Worm (Caenorhabditis elegans): ENCODE measurements around the gene C29F9.12.
A peak's percentile ranks its signal among the peaks of the same experiment; 100 is the strongest.

Gene C29F9.12

ce11 chrIII:164775-165174 is 42.9 kb upstream of the C29F9.12 start, which contains the start of gene F40G9.8:
TSS of gene F40G9.8 (minus strand) at chrIII:164875.
- TF ChIP-seq C38D4.7 (GFP tag; optimal IDR thresholded peaks at IDR 0.05) (no peak), ceh-48 (tag; optimal IDR thresholded peaks at IDR 0.05) (no peak), odd-2 (tag; optimal IDR thresholded peaks at IDR 0.05) (no peak), ceh-30 (tag; optimal IDR thresholded peaks at IDR 0.05) (no peak), ceh-9 (tag; optimal IDR thresholded peaks at IDR 0.05) (no peak), ahr-1 (tag; optimal IDR thresholded peaks at IDR 0.05) (no peak), K09A11.1 (tag; optimal IDR thresholded peaks at IDR 0.05; ENCODE audit: insufficient read depth) (no peak), ets-4 (tag; optimal IDR thresholded peaks at IDR 0.05) (no peak), pros-1 (tag; optimal IDR thresholded peaks at IDR 0.05) (no peak), hlh-8 (tag; optimal IDR thresholded peaks at IDR 0.05) (no peak), ztf-16 (tag; optimal IDR thresholded peaks at IDR 0.05) (no peak), ceh-18 (tag; optimal IDR thresholded peaks at IDR 0.05) (no peak)

ce11 chrIII:159665-160064 is 37.8 kb upstream of the C29F9.12 start:
- TF ChIP-seq lim-6 (tag; optimal IDR thresholded peaks at IDR 0.05): peak; percentile 3
- no peak for TF ChIP-seq pha-4 (tag; optimal IDR thresholded peaks at IDR 0.05)

ce11 chrIII:159149-159548 is 37.3 kb upstream of the C29F9.12 start:
- no peak for TF ChIP-seq sox-4 (tag; optimal IDR thresholded peaks at IDR 0.05)
- TF ChIP-seq nfya-1 (tag; optimal IDR thresholded peaks at IDR 0.05): no peak
- no peak for TF ChIP-seq ceh-14 (tag; optimal IDR thresholded peaks at IDR 0.05)
- TF ChIP-seq gmeb-2 (tag; optimal IDR thresholded peaks at IDR 0.05): no peak
- TF ChIP-seq mec-3 (tag; optimal IDR thresholded peaks at IDR 0.05; ENCODE audit: borderline replicate concordance): no peak
- TF ChIP-seq odd-2 (tag; optimal IDR thresholded peaks at IDR 0.05): no peak
- TF ChIP-seq ref-2 (tag; optimal IDR thresholded peaks at IDR 0.05): no peak
- TF ChIP-seq ceh-45 (GFP tag; IDR thresholded peaks at IDR 0.05): no peak
- no peak for TF ChIP-seq ceh-18 (tag; optimal IDR thresholded peaks at IDR 0.05)
- no peak for TF ChIP-seq zip-5 (tag; optimal IDR thresholded peaks at IDR 0.05)
- no peak for TF ChIP-seq C08G9.2 (tag; optimal IDR thresholded peaks at IDR 0.05)
- no peak for TF ChIP-seq ceh-30 (tag; optimal IDR thresholded peaks at IDR 0.05)
- no peak for TF ChIP-seq unc-86 (tag; optimal IDR thresholded peaks at IDR 0.05)
- no peak for TF ChIP-seq che-1 (tag; optimal IDR thresholded peaks at IDR 0.05)
- TF ChIP-seq nhr-232 (tag; optimal IDR thresholded peaks at IDR 0.05): no peak

- TF ChIP-seq fkh-10 (GFP tag; optimal IDR thresholded peaks at IDR 0.05): no peak
- TF ChIP-seq pax-1 (tag; optimal IDR thresholded peaks at IDR 0.05): no peak
- TF ChIP-seq lim-6 (tag; optimal IDR thresholded peaks at IDR 0.05): no peak
- no peak for TF ChIP-seq ceh-2 (tag; optimal IDR thresholded peaks at IDR 0.05)
- no peak for TF ChIP-seq unc-86 (tag; optimal IDR thresholded peaks at IDR 0.05)
- no peak for TF ChIP-seq elt-2 (tag; optimal IDR thresholded peaks at IDR 0.05)
- no peak for TF ChIP-seq ceh-9 (tag; optimal IDR thresholded peaks at IDR 0.05)
- TF ChIP-seq mec-3 (tag; optimal IDR thresholded peaks at IDR 0.05; ENCODE audit: borderline replicate concordance): no peak
- TF ChIP-seq nhr-11 (tag; optimal IDR thresholded peaks at IDR 0.05): no peak
- no peak for TF ChIP-seq C08G9.2 (tag; optimal IDR thresholded peaks at IDR 0.05)
- TF ChIP-seq T23F11.4 (GFP tag; optimal IDR thresholded peaks at IDR 0.05): no peak
- no peak for TF ChIP-seq hlh-8 (tag; optimal IDR thresholded peaks at IDR 0.05)
- TF ChIP-seq unc-3 (GFP tag; conservative IDR thresholded peaks at IDR 0.05): no peak
- no peak for TF ChIP-seq unc-3 (tag; optimal IDR thresholded peaks at IDR 0.05)
- TF ChIP-seq sox-4 (tag; optimal IDR thresholded peaks at IDR 0.05): no peak
- TF ChIP-seq hlh-6 (tag; optimal IDR thresholded peaks at IDR 0.05): no peak
- no peak for TF ChIP-seq eyg-1 (tag; optimal IDR thresholded peaks at IDR 0.05)
- TF ChIP-seq ceh-24 (tag; optimal IDR thresholded peaks at IDR 0.05): no peak
- TF ChIP-seq sdc-2 (tag; optimal IDR thresholded peaks at IDR 0.05): no peak
- no peak for TF ChIP-seq ceh-31 (tag; optimal IDR thresholded peaks at IDR 0.05)
- TF ChIP-seq unc-55 (GFP tag; optimal IDR thresholded peaks at IDR 0.05): no peak
Measured at ce11 chrIII:157980-158379, 36.1 kb upstream of the C29F9.12 start.
